Fruit fly (Drosophila melanogaster) whole organism, adult: ENCODE results near the gene CG7148.
A peak's percentile ranks its signal among the peaks of the same experiment; 100 is the strongest.

Source experiments
- CG11617 ChIP-seq: fragments of 200-800 bp; sonication (Bioruptor generic); optimal IDR thresholded peaks from 2 replicates; lab custom pipeline; 2017; ENCODE audit warnings: mild to moderate bottlenecking, missing biosample characterization, missing genetic modification reagents, missing genetic modification characterization
- CG12768 ChIP-seq: fragments of 200-800 bp; sonication (Bioruptor generic); optimal IDR thresholded peaks from 2 replicates; lab custom pipeline; 2017; ENCODE audit warnings: missing biosample characterization, missing genetic modification characterization, mild to moderate bottlenecking, moderate library complexity, missing genetic modification reagents
- CG14711 ChIP-seq: fragments of 200-800 bp; sonication (Bioruptor generic); optimal IDR thresholded peaks from 2 replicates; lab custom pipeline; 2018; ENCODE audit warnings: missing biosample characterization, mild to moderate bottlenecking, missing genetic modification characterization, moderate library complexity
- CG1620 ChIP-seq: fragments of 200-800 bp; sonication (Bioruptor generic); optimal IDR thresholded peaks from 2 replicates; lab custom pipeline; 2016; ENCODE audit warnings: missing biosample characterization, missing genetic modification characterization
- CG33017 ChIP-seq: fragments of 200-800 bp; sonication (Bioruptor generic); optimal IDR thresholded peaks from 2 replicates; lab custom pipeline; 2018; ENCODE audit warnings: missing biosample characterization, mild to moderate bottlenecking, missing genetic modification characterization, moderate library complexity
- CG5204 ChIP-seq: fragments of 200-800 bp; sonication (Bioruptor generic); optimal IDR thresholded peaks from 2 replicates; lab custom pipeline; 2016; ENCODE audit warnings: missing biosample characterization, missing genetic modification characterization
- CG7045 ChIP-seq: fragments of 200-800 bp; sonication (Bioruptor generic); optimal IDR thresholded peaks from 2 replicates; lab custom pipeline; 2017; ENCODE audit warnings: missing biosample characterization, mild to moderate bottlenecking, missing genetic modification characterization
- CG7101 ChIP-seq: fragments of 200-800 bp; sonication (Bioruptor generic); optimal IDR thresholded peaks from 2 replicates; lab custom pipeline; 2018; ENCODE audit warnings: missing biosample characterization, mild to moderate bottlenecking, missing genetic modification characterization, moderate library complexity
- Clk ChIP-seq: fragments of 200-800 bp; sonication (Bioruptor generic); optimal IDR thresholded peaks from 2 replicates; lab custom pipeline; 2017; ENCODE audit warnings: missing biosample characterization, missing genetic modification characterization
- Crg-1 ChIP-seq: fragments of 200-800 bp; sonication (Bioruptor generic); optimal IDR thresholded peaks from 2 replicates; lab custom pipeline; 2016; ENCODE audit warnings: missing biosample characterization, missing genetic modification characterization
- Hr96 ChIP-seq: fragments of 200-800 bp; sonication (Bioruptor generic); optimal IDR thresholded peaks from 2 replicates; lab custom pipeline; 2016; ENCODE audit warnings: missing biosample characterization, missing genetic modification characterization
- Mnt ChIP-seq: fragments of 200-800 bp; sonication (Bioruptor generic); optimal IDR thresholded peaks from 2 replicates; lab custom pipeline; 2016; ENCODE audit warnings: missing biosample characterization, mild to moderate bottlenecking, missing genetic modification characterization
- bab1 ChIP-seq: fragments of 200-800 bp; sonication (Bioruptor generic); optimal IDR thresholded peaks from 3 replicates; lab custom pipeline; 2019; ENCODE audit warnings: missing biosample characterization, mild to moderate bottlenecking, missing genetic modification characterization, moderate library complexity
- cic ChIP-seq: fragments of 200-800 bp; sonication (Bioruptor generic); optimal IDR thresholded peaks from 2 replicates; lab custom pipeline; 2017; ENCODE audit warnings: missing biosample characterization, mild to moderate bottlenecking, missing genetic modification characterization, moderate library complexity
- cnc ChIP-seq, 2 experiments: fragments of >200 bp; optimal IDR thresholded peaks; 2 replicates each; lab custom pipeline; 2017
- kay ChIP-seq: fragments of 200-800 bp; sonication (Bioruptor generic); peaks from one replicate; lab custom pipeline; 2016; ENCODE audit warnings: missing biosample characterization, missing genetic modification characterization, borderline replicate concordance
- ovo ChIP-seq: fragments of 200-800 bp; sonication (Bioruptor generic); optimal IDR thresholded peaks from 2 replicates; lab custom pipeline; 2016; ENCODE audit warnings: missing biosample characterization, missing genetic modification characterization
- pad ChIP-seq: fragments of 200-800 bp; sonication (Bioruptor generic); optimal IDR thresholded peaks from 3 replicates; lab custom pipeline; 2017; ENCODE audit warnings: missing biosample characterization, missing genetic modification characterization, mild to moderate bottlenecking, moderate library complexity, missing genetic modification reagents
- tj ChIP-seq: fragments of 200-800 bp; sonication (Bioruptor generic); optimal IDR thresholded peaks from 3 replicates; lab custom pipeline; 2017; ENCODE audit warnings: missing biosample characterization, mild to moderate bottlenecking, missing genetic modification characterization, moderate library complexity
- toe ChIP-seq: fragments of 200-800 bp; sonication (Bioruptor generic); optimal IDR thresholded peaks from 2 replicates; lab custom pipeline; 2016; ENCODE audit warnings: missing biosample characterization, missing genetic modification characterization

Gene CG7148

DNA sequence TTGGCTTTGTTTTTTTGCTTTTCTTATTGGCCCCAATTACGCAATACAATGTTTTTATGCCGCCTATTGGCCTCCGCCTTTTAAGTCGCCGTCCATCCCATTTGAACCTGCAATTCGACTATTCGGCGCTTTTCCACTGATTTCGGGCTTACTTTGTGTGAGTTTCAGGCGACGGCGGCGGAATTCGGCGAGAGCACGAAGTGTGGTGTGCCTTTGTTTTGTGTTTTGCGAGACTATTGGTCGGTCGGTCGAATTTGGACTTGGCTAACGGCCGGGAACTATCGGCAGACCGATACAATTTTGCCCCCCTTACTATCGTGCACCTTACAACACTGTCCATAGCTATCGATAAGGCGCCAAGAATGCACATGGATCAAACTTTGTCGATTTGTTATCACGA, 9.0 kb upstream of the CG7148 start, which contains the start of gene P5CDh1:
TSS of gene P5CDh1 (minus strand) at position 278 of the 400 bp plus-strand sequence.
- TF ChIP-seq Mnt (peak; percentile 52), Clk (GFP tag; lab: Kevin White, UChicago) (no peak), CG12768 (GFP tag; lab: Kevin White, UChicago) (peak; percentile 79), toe (GFP tag; lab: Kevin White, UChicago) (no peak), CG1620 (peak; percentile 68), CG14711 (tag; lab: Kevin White, UChicago) (no peak), kay (GFP tag; lab: Kevin White, UChicago) (no peak), CG11617 (GFP tag; lab: Kevin White, UChicago) (peak; percentile 88), Hr96 (GFP tag; lab: Kevin White, UChicago) (peak; percentile 68), ovo (GFP tag; lab: Kevin White, UChicago) (peak; percentile 36), CG7045 (GFP tag; lab: Kevin White, UChicago) (no peak), tj (GFP tag; lab: Kevin White, UChicago) (no peak), CG7101 (tag; lab: Kevin White, UChicago) (peak; percentile 40), CG33017 (tag; lab: Kevin White, UChicago) (no peak), pad (GFP tag; lab: Kevin White, UChicago) (peak; percentile 16), Crg-1 (peak; percentile 77), CG5204 (GFP tag; lab: Kevin White, UChicago) (peak; percentile 49), cic (peak; percentile 3), cnc (optimal IDR thresholded peaks at IDR 0.05; lab: Kevin White, UChicago) (no peak), bab1 (GFP tag; lab: Kevin White, UChicago) (peak; percentile 64)

- TF ChIP-seq CG12768 (GFP tag; lab: Kevin White, UChicago): no peak
- peak; percentile 84 for TF ChIP-seq pad (GFP tag; lab: Kevin White, UChicago)
- TF ChIP-seq tj (GFP tag; lab: Kevin White, UChicago): peak; percentile 73
Observed at dm6 chr3L:21840642-21840987, 8.6 kb upstream of the CG7148 start.

dm6 chr3L:21839720-21840641, 7.9 kb upstream of the CG7148 start:
- TF ChIP-seq Crg-1: peak; percentile 66
- peak; percentile 80 for TF ChIP-seq CG7101 (tag; lab: Kevin White, UChicago)
- peak; percentile 87 for TF ChIP-seq CG11617 (GFP tag; lab: Kevin White, UChicago)
- TF ChIP-seq bab1 (GFP tag; lab: Kevin White, UChicago): peak; percentile 91
- TF ChIP-seq cic: peak; percentile 10
- peak; percentile 52 for TF ChIP-seq CG14711 (tag; lab: Kevin White, UChicago)
- TF ChIP-seq pad (GFP tag; lab: Kevin White, UChicago): no peak
- TF ChIP-seq CG5204 (GFP tag; lab: Kevin White, UChicago): peak; percentile 88
- peak; percentile 79 for TF ChIP-seq CG12768 (GFP tag; lab: Kevin White, UChicago)
- peak; percentile 90 for TF ChIP-seq kay (GFP tag; lab: Kevin White, UChicago)
- peak; percentile 81 for TF ChIP-seq Clk (GFP tag; lab: Kevin White, UChicago)
- peak; percentile 89 for TF ChIP-seq CG7045 (GFP tag; lab: Kevin White, UChicago)
- no peak for TF ChIP-seq cnc (optimal IDR thresholded peaks at IDR 0.05; lab: Kevin White, UChicago)
- peak; percentile 82 for TF ChIP-seq Hr96 (GFP tag; lab: Kevin White, UChicago)
- peak; percentile 56 for TF ChIP-seq CG1620
- peak; percentile 78 for TF ChIP-seq CG33017 (tag; lab: Kevin White, UChicago)
- TF ChIP-seq tj (GFP tag; lab: Kevin White, UChicago): peak; percentile 96
- TF ChIP-seq ovo (GFP tag; lab: Kevin White, UChicago): peak; percentile 3
- peak; percentile 82 for TF ChIP-seq toe (GFP tag; lab: Kevin White, UChicago)
- TF ChIP-seq Mnt: peak; percentile 48

DNA sequence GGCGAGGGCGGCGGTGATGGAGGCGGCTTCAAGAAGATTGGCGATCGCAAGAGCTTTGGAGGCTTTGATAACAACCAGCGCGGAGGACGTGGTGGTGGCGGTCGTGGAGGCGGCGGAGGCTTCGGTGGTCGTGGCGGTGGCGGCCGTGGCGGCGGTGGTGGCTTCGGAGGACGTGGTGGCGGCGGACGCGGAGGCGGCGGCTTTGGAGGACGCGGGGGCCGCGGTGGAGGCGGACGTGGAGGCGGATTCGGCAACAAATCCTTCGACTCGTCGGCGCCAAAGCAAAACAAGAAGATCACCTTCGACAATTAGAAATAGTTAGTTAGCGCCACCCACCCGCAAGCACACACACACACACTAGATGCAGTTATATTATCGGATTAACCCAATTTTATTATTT, 3.5 kb upstream of the CG7148 start:
- no peak for TF ChIP-seq toe (GFP tag; lab: Kevin White, UChicago)
- no peak for TF ChIP-seq kay (GFP tag; lab: Kevin White, UChicago)
- TF ChIP-seq CG11617 (GFP tag; lab: Kevin White, UChicago): no peak
- TF ChIP-seq tj (GFP tag; lab: Kevin White, UChicago): no peak
- no peak for TF ChIP-seq cic
- no peak for TF ChIP-seq bab1 (GFP tag; lab: Kevin White, UChicago)
- TF ChIP-seq Crg-1: no peak
- no peak for TF ChIP-seq Hr96 (GFP tag; lab: Kevin White, UChicago)
- TF ChIP-seq ovo (GFP tag; lab: Kevin White, UChicago): no peak
- no peak for TF ChIP-seq CG12768 (GFP tag; lab: Kevin White, UChicago)
- TF ChIP-seq CG33017 (tag; lab: Kevin White, UChicago): no peak

dm6 chr3L:21830125-21830524, 1.9 kb downstream of the CG7148 start:
- no peak for TF ChIP-seq CG33017 (tag; lab: Kevin White, UChicago)
- no peak for TF ChIP-seq cnc (optimal IDR thresholded peaks at IDR 0.05; lab: Kevin White, UChicago)
- no peak for TF ChIP-seq CG11617 (GFP tag; lab: Kevin White, UChicago)
- no peak for TF ChIP-seq Hr96 (GFP tag; lab: Kevin White, UChicago)
- no peak for TF ChIP-seq CG5204 (GFP tag; lab: Kevin White, UChicago)
- no peak for TF ChIP-seq Crg-1
- TF ChIP-seq bab1 (GFP tag; lab: Kevin White, UChicago): no peak
- no peak for TF ChIP-seq cic
- TF ChIP-seq CG14711 (tag; lab: Kevin White, UChicago): no peak
- TF ChIP-seq toe (GFP tag; lab: Kevin White, UChicago): no peak
- no peak for TF ChIP-seq CG12768 (GFP tag; lab: Kevin White, UChicago)
- TF ChIP-seq CG1620: no peak
- no peak for TF ChIP-seq pad (GFP tag; lab: Kevin White, UChicago)
- no peak for TF ChIP-seq ovo (GFP tag; lab: Kevin White, UChicago)
- no peak for TF ChIP-seq kay (GFP tag; lab: Kevin White, UChicago)
- TF ChIP-seq tj (GFP tag; lab: Kevin White, UChicago): no peak
- TF ChIP-seq Mnt: no peak
- TF ChIP-seq Clk (GFP tag; lab: Kevin White, UChicago): no peak
- TF ChIP-seq CG7101 (tag; lab: Kevin White, UChicago): no peak
- TF ChIP-seq CG7045 (GFP tag; lab: Kevin White, UChicago): no peak
